Worm (Caenorhabditis elegans): ENCODE measurements around the gene srm-4.

ce11 chrV:14316525-14316924 is 16.7 kb upstream of the srm-4 start, which contains the start of gene F47B8.2:
- TF ChIP-seq med-1 (GFP tag; optimal IDR thresholded peaks at IDR 0.05; ENCODE audit: insufficient read depth) (no peak), cog-1 (tag; optimal IDR thresholded peaks at IDR 0.05) (no peak), ztf-23 (GFP tag; IDR thresholded peaks at IDR 0.05) (no peak), ztf-29 (GFP tag; IDR thresholded peaks at IDR 0.05) (no peak), ref-1 (GFP tag; conservative IDR thresholded peaks at IDR 0.05) (no peak)
